Worm (Caenorhabditis elegans) whole organism, L1 larva: ENCODE results near the gene T25B9.1.

Experiments used
- F16B12.6 ChIP-seq: fragments of 150-350 bp; optimal IDR thresholded peaks from 2 replicates; lab custom pipeline; 2014; ENCODE audit warnings: missing biosample characterization, missing genetic modification characterization
- lin-35 ChIP-seq, 2 experiments: fragments of 150-350 bp; optimal IDR thresholded peaks; 2 replicates each; lab custom pipeline; 2014; ENCODE audit warnings: missing biosample characterization in 2 of 2, missing genetic modification characterization in 2 of 2, missing genetic modification reagents in 2 of 2
- lir-3 ChIP-seq: sonication (generic microtip); optimal IDR thresholded peaks from 2 replicates; lab custom pipeline; 2016; ENCODE audit warnings: mild to moderate bottlenecking, missing genetic modification characterization, moderate library complexity, missing compliant biosample characterization; ENCODE audit not compliant: poor library complexity
- nhr-11 ChIP-seq: fragments of 150-350 bp; optimal IDR thresholded peaks from 2 replicates; lab custom pipeline; 2014; ENCODE audit warnings: missing biosample characterization, missing genetic modification characterization
- nhr-237 ChIP-seq: fragments of 150-350 bp; optimal IDR thresholded peaks from 2 replicates; lab custom pipeline; 2014; ENCODE audit warnings: missing biosample characterization, missing genetic modification characterization
- snu-23 ChIP-seq: sonication (generic microtip); optimal IDR thresholded peaks from 2 replicates; lab custom pipeline; 2016; ENCODE audit warnings: missing genetic modification characterization, missing compliant biosample characterization

- TF ChIP-seq lin-35 (GFP tag; optimal IDR thresholded peaks at IDR 0.05; lab: Kevin White, UChicago) (peak in 1 of 2 experiments; percentile 53), snu-23 (GFP tag; lab: Kevin White, UChicago) (peak; percentile 37), lir-3 (tag; lab: Kevin White, UChicago) (no peak), F16B12.6 (tag; lab: Kevin White, UChicago) (no peak), nhr-237 (tag; lab: Kevin White, UChicago) (no peak), nhr-11 (tag; lab: Kevin White, UChicago) (no peak)
Measured at ce11 chrIV:10701866-10702458, 48.0 kb downstream of the T25B9.1 start.
